Fruit fly (Drosophila melanogaster): ENCODE results near the gene CG11529.

The CG11529 gene

dm6 chr3L:12205848-12206247 is 8.3 kb downstream of the CG11529 start, which contains the start of gene Tsen54 (continued):
- TF ChIP-seq CG34224 (GFP tag; IDR thresholded peaks at IDR 0.05; ENCODE audit: partially characterized antibody) (peak; percentile 77), schlank (tag; optimal IDR thresholded peaks at IDR 0.05) (no peak), cas (GFP tag; IDR thresholded peaks at IDR 0.05) (no peak), tin (GFP tag; optimal IDR thresholded peaks at IDR 0.05) (no peak), CG11247 (GFP tag; IDR thresholded peaks at IDR 0.05) (no peak), CG16813 (GFP tag; IDR thresholded peaks at IDR 0.05; ENCODE audit: partially characterized antibody) (peak; percentile 59), HLH4C (GFP tag; IDR thresholded peaks at IDR 0.05; ENCODE audit: partially characterized antibody) (peak; percentile 55; the same call in 2 of the 3 replicates), gro (GFP tag; optimal IDR thresholded peaks at IDR 0.05) (no peak), Poxn (GFP tag; IDR thresholded peaks at IDR 0.05) (no peak), CG7372 (GFP tag; IDR thresholded peaks at IDR 0.05) (no peak), CG13296 (GFP tag; optimal IDR thresholded peaks at IDR 0.05) (no peak), hth (optimal IDR thresholded peaks at IDR 0.05) (no peak), ap (GFP tag; IDR thresholded peaks at IDR 0.05) (no peak), zen2 (GFP tag; IDR thresholded peaks at IDR 0.05; ENCODE audit: partially characterized antibody) (peak; percentile 51; the same call in 1 of the 3 replicates), Dref (GFP tag; IDR thresholded peaks at IDR 0.05) (peak; percentile 78), CG12659 (GFP tag; optimal IDR thresholded peaks at IDR 0.05) (no peak), ato (GFP tag; IDR thresholded peaks at IDR 0.05; ENCODE audit: partially characterized antibody) (peak; percentile 50; the same call in 1 of the 2 replicates), CG2875 (GFP tag; optimal IDR thresholded peaks at IDR 0.05) (no peak), CG10543 (GFP tag; optimal IDR thresholded peaks at IDR 0.05) (no peak), Vsx1 (GFP tag; optimal IDR thresholded peaks at IDR 0.05) (no peak), ase (GFP tag; IDR thresholded peaks at IDR 0.05) (no peak), Dp (GFP tag; optimal IDR thresholded peaks at IDR 0.05) (peak; percentile 95), inv (GFP tag; IDR thresholded peaks at IDR 0.05; ENCODE audit: partially characterized antibody) (peak; percentile 38; the same call in 1 of the 2 replicates), Abd-B (GFP tag; optimal IDR thresholded peaks at IDR 0.05) (no peak), Rfx (GFP tag; IDR thresholded peaks at IDR 0.05) (no peak), CG2129 (GFP tag; IDR thresholded peaks at IDR 0.05; ENCODE audit: partially characterized antibody) (0 out of 2 replicates have a peak, but pooled peaks have one; percentile 21), bsh (GFP tag; optimal IDR thresholded peaks at IDR 0.05) (no peak), CG8765 (GFP tag; IDR thresholded peaks at IDR 0.05) (no peak), exex (tag; optimal IDR thresholded peaks at IDR 0.05) (no peak), sens (GFP tag) (no peak), row (GFP tag; IDR thresholded peaks at IDR 0.05) (no peak), bbx (GFP tag; IDR thresholded peaks at IDR 0.05; ENCODE audit: partially characterized antibody) (peak; percentile 74), pnt (GFP tag; optimal IDR thresholded peaks at IDR 0.05) (no peak), CG11398 (GFP tag; optimal IDR thresholded peaks at IDR 0.05) (no peak), mld (GFP tag; IDR thresholded peaks at IDR 0.05; ENCODE audit: partially characterized antibody) (no peak), Optix (GFP tag; IDR thresholded peaks at IDR 0.05) (no peak), Hey (tag; optimal IDR thresholded peaks at IDR 0.05) (no peak), hbn (GFP tag; IDR thresholded peaks at IDR 0.05; ENCODE audit: partially characterized antibody) (peak; percentile 64), Nf-YB (GFP tag; optimal IDR thresholded peaks at IDR 0.05) (no peak), D (optimal IDR thresholded peaks at IDR 0.05) (no peak), D (GFP tag; optimal IDR thresholded peaks at IDR 0.05) (no peak), CG18476 (GFP tag; optimal IDR thresholded peaks at IDR 0.05) (no peak), nerfin-2 (GFP tag; IDR thresholded peaks at IDR 0.05; ENCODE audit: partially characterized antibody) (peak; percentile 45; the same call in 1 of the 2 replicates), CG3847 (GFP tag; IDR thresholded peaks at IDR 0.05) (no peak), CG10267 (tag; optimal IDR thresholded peaks at IDR 0.05) (no peak), trh (GFP tag; optimal IDR thresholded peaks at IDR 0.05) (no peak), eve (GFP tag; optimal IDR thresholded peaks at IDR 0.05) (no peak), CG9797 (GFP tag; optimal IDR thresholded peaks at IDR 0.05) (peak; percentile 40), Scr (GFP tag; IDR thresholded peaks at IDR 0.05; ENCODE audit: partially characterized antibody) (peak; percentile 74), Oli (tag; optimal IDR thresholded peaks at IDR 0.05) (no peak)

Measured in whole organism, embryonic.